Fruit fly (Drosophila melanogaster) whole organism, embryonic: ENCODE data around the gene Tre1.

Source experiments
- ATbp ChIP-seq: fragments of 200-800 bp; sonication (Bioruptor generic); optimal IDR thresholded peaks from 2 replicates; lab custom pipeline; 2017; ENCODE audit warnings: missing biosample characterization, mild to moderate bottlenecking, missing genetic modification characterization, missing genetic modification reagents
- Antp ChIP-seq: fragments of 200-800 bp; sonication (Bioruptor generic); optimal IDR thresholded peaks from 3 replicates; lab custom pipeline; 2016; ENCODE audit warnings: missing biosample characterization, missing genetic modification characterization
- CG11085 ChIP-seq: fragments of 200-800 bp; sonication (Bioruptor generic); IDR thresholded peaks from 2 replicates; pipeline ENCODE4 v1.3.6; 2022; ENCODE audit warnings: missing biosample characterization, missing genetic modification characterization
- CG11456 ChIP-seq: fragments of 200-800 bp; sonication (Bioruptor generic); IDR thresholded peaks from 3 replicates; pipeline ENCODE4 v1.3.6; 2022; ENCODE audit warnings: missing biosample characterization, missing genetic modification characterization
- CG1832 ChIP-seq: fragments of 200-800 bp; sonication (Bioruptor generic); optimal IDR thresholded peaks from 2 replicates; lab custom pipeline; 2017; ENCODE audit warnings: missing biosample characterization, mild to moderate bottlenecking, missing genetic modification characterization, inconsistent platforms
- CG4282 ChIP-seq: fragments of 200-800 bp; sonication (Bioruptor generic); optimal IDR thresholded peaks from 2 replicates; lab custom pipeline; 2016; ENCODE audit warnings: missing biosample characterization, missing genetic modification characterization
- CG4730 ChIP-seq: fragments of 200-800 bp; sonication (Bioruptor generic); IDR thresholded peaks from 2 replicates; pipeline ENCODE4 v1.3.6; 2022; ENCODE audit warnings: missing biosample characterization, missing genetic modification characterization
- CG5245 ChIP-seq: fragments of 200-800 bp; sonication (Bioruptor generic); optimal IDR thresholded peaks from 3 replicates; lab custom pipeline; 2016; ENCODE audit warnings: missing biosample characterization, missing genetic modification characterization
- CG6813 ChIP-seq: fragments of 200-800 bp; sonication (Bioruptor generic); optimal IDR thresholded peaks from 2 replicates; lab custom pipeline; 2017; ENCODE audit warnings: missing biosample characterization, missing genetic modification characterization, mild to moderate bottlenecking, moderate library complexity, missing genetic modification reagents
- CG7556 ChIP-seq: fragments of 200-800 bp; sonication (Bioruptor generic); optimal IDR thresholded peaks from 2 replicates; lab custom pipeline; 2017; ENCODE audit warnings: missing biosample characterization, mild to moderate bottlenecking, missing genetic modification characterization
- CG7987 ChIP-seq: fragments of 200-800 bp; sonication (Bioruptor generic); optimal IDR thresholded peaks from 2 replicates; lab custom pipeline; 2018; ENCODE audit warnings: missing biosample characterization, mild to moderate bottlenecking, missing genetic modification characterization, moderate library complexity
- CG8359 ChIP-seq: fragments of 200-800 bp; sonication (Bioruptor generic); optimal IDR thresholded peaks from 2 replicates; lab custom pipeline; 2017; ENCODE audit warnings: missing biosample characterization, mild to moderate bottlenecking, missing genetic modification characterization, borderline replicate concordance
- CG8388 ChIP-seq: fragments of 200-800 bp; sonication (Bioruptor generic); optimal IDR thresholded peaks from 2 replicates; lab custom pipeline; 2019; ENCODE audit warnings: missing biosample characterization, mild to moderate bottlenecking, missing genetic modification characterization, moderate library complexity
- CG9876 ChIP-seq: fragments of 200-800 bp; sonication (Bioruptor generic); optimal IDR thresholded peaks from 2 replicates; lab custom pipeline; 2016; ENCODE audit warnings: missing biosample characterization, missing genetic modification characterization
- Chrac-16 ChIP-seq: fragments of 200-800 bp; sonication (Bioruptor generic); optimal IDR thresholded peaks from 3 replicates; lab custom pipeline; 2016; ENCODE audit warnings: missing biosample characterization, missing genetic modification characterization
- CrebB ChIP-seq: fragments of 200-800 bp; sonication (Bioruptor generic); optimal IDR thresholded peaks from 3 replicates; lab custom pipeline; 2018; ENCODE audit warnings: missing biosample characterization, mild to moderate bottlenecking, missing genetic modification characterization
- D ChIP-seq, 2 experiments: fragments of 200-800 bp in 1 of 2; fragments of >200 bp in 1 of 2; sonication (Bioruptor generic) in 1 of 2; optimal IDR thresholded peaks; 2 replicates in 1 of 2; 3 replicates in 1 of 2; lab custom pipeline; 2017; ENCODE audit warnings: mild to moderate bottlenecking in 1 of 2, missing biosample characterization in 1 of 2, missing genetic modification characterization in 1 of 2, missing genetic modification reagents in 1 of 2
- Dfd ChIP-seq, 2 experiments: fragments of >200 bp; optimal IDR thresholded peaks; 2 replicates each; lab custom pipeline; 2017; ENCODE audit warnings: missing biosample characterization in 2 of 2, missing genetic modification characterization in 2 of 2
- HmgD ChIP-seq: fragments of 200-800 bp; sonication (Bioruptor generic); optimal IDR thresholded peaks from 3 replicates; lab custom pipeline; 2016; ENCODE audit warnings: missing biosample characterization, missing genetic modification characterization
- Hr39 ChIP-seq: fragments of >200 bp; optimal IDR thresholded peaks from 2 replicates; lab custom pipeline; 2017
- Hr51 ChIP-seq, 2 experiments: fragments of 200-800 bp; sonication (Bioruptor generic); optimal IDR thresholded peaks; 2 replicates in 1 of 2; 3 replicates in 1 of 2; lab custom pipeline; 2016 to 2018; ENCODE audit warnings: missing biosample characterization in 2 of 2, missing genetic modification characterization in 2 of 2, mild to moderate bottlenecking in 1 of 2, moderate library complexity in 1 of 2
- Kr ChIP-seq: fragments of 200-800 bp; sonication (Bioruptor generic); optimal IDR thresholded peaks from 2 replicates; lab custom pipeline; 2017; ENCODE audit warnings: missing biosample characterization, mild to moderate bottlenecking, missing genetic modification characterization
- Meics ChIP-seq: fragments of 200-800 bp; sonication (Bioruptor generic); optimal IDR thresholded peaks from 2 replicates; lab custom pipeline; 2017; ENCODE audit warnings: missing biosample characterization, mild to moderate bottlenecking, missing genetic modification characterization
- Mrtf ChIP-seq: fragments of 200-800 bp; sonication (Bioruptor generic); IDR thresholded peaks from 3 replicates; pipeline ENCODE4 v1.3.6; 2022; ENCODE audit warnings: missing biosample characterization, missing genetic modification characterization
- NfI ChIP-seq: fragments of 200-800 bp; sonication (Bioruptor generic); optimal IDR thresholded peaks from 3 replicates; lab custom pipeline; 2018; ENCODE audit warnings: missing biosample characterization, mild to moderate bottlenecking, missing genetic modification characterization, moderate library complexity
- Optix ChIP-seq: fragments of 200-800 bp; sonication (Bioruptor generic); IDR thresholded peaks from 3 replicates; pipeline ENCODE4 v1.3.6; 2022; ENCODE audit warnings: missing biosample characterization, missing genetic modification characterization
- ap ChIP-seq: fragments of 200-800 bp; sonication (Bioruptor generic); IDR thresholded peaks from 2 replicates; pipeline ENCODE4 v1.3.6; 2022; ENCODE audit warnings: missing biosample characterization, missing genetic modification characterization
- ase ChIP-seq: fragments of 200-800 bp; sonication (Bioruptor generic); IDR thresholded peaks from 3 replicates; pipeline ENCODE4 v1.3.6; 2022; ENCODE audit warnings: missing biosample characterization, missing genetic modification characterization
- bbx ChIP-seq: fragments of 200-800 bp; sonication (Bioruptor generic); IDR thresholded peaks from 2 replicates; pipeline ENCODE4 v1.3.6; 2022; ENCODE audit warnings: missing biosample characterization, missing genetic modification characterization; ENCODE audit not compliant: partially characterized antibody
- bigmax ChIP-seq: fragments of 200-800 bp; sonication (Bioruptor generic); optimal IDR thresholded peaks from 2 replicates; lab custom pipeline; 2018; ENCODE audit warnings: missing biosample characterization, mild to moderate bottlenecking, missing genetic modification characterization
- corto ChIP-seq: fragments of 200-800 bp; sonication (Bioruptor generic); optimal IDR thresholded peaks from 2 replicates; lab custom pipeline; 2016; ENCODE audit warnings: missing biosample characterization, mild to moderate bottlenecking, missing genetic modification characterization, moderate library complexity
- croc ChIP-seq: fragments of 200-800 bp; sonication (Bioruptor generic); conservative IDR thresholded peaks from 3 replicates; pipeline ENCODE4 v1.3.6; 2022; ENCODE audit warnings: missing biosample characterization, missing genetic modification characterization
- dysf ChIP-seq: fragments of 200-800 bp; sonication (Bioruptor generic); IDR thresholded peaks from 3 replicates; pipeline ENCODE4 v1.3.6; 2022; ENCODE audit warnings: missing biosample characterization, missing genetic modification characterization
- ems ChIP-seq: fragments of 200-800 bp; sonication (Bioruptor generic); optimal IDR thresholded peaks from 3 replicates; lab custom pipeline; 2016; ENCODE audit warnings: missing biosample characterization, missing genetic modification characterization
- gcm2 ChIP-seq: fragments of 200-800 bp; sonication (Bioruptor generic); optimal IDR thresholded peaks from 2 replicates; lab custom pipeline; 2016; ENCODE audit warnings: missing biosample characterization, missing genetic modification characterization
- gsb-n ChIP-seq: fragments of 200-800 bp; sonication (Bioruptor generic); optimal IDR thresholded peaks from 3 replicates; lab custom pipeline; 2018; ENCODE audit warnings: missing biosample characterization, mild to moderate bottlenecking, missing genetic modification characterization
- jigr1 ChIP-seq: fragments of 200-800 bp; sonication (Bioruptor generic); IDR thresholded peaks from 3 replicates; pipeline ENCODE4 v1.3.6; 2022; ENCODE audit warnings: missing biosample characterization, missing genetic modification characterization
- nerfin-2 ChIP-seq: fragments of 200-800 bp; sonication (Bioruptor generic); IDR thresholded peaks from 2 replicates; pipeline ENCODE4 v1.3.6; 2022; ENCODE audit warnings: missing biosample characterization, missing genetic modification characterization; ENCODE audit not compliant: partially characterized antibody
- nmo ChIP-seq: fragments of 200-800 bp; sonication (Bioruptor generic); optimal IDR thresholded peaks from 2 replicates; lab custom pipeline; 2018; ENCODE audit warnings: missing biosample characterization, mild to moderate bottlenecking, missing genetic modification characterization, moderate library complexity
- onecut ChIP-seq: fragments of 200-800 bp; sonication (Bioruptor generic); IDR thresholded peaks from 2 replicates; pipeline ENCODE4 v1.3.6; 2022; ENCODE audit warnings: missing biosample characterization, missing genetic modification characterization
- peb ChIP-seq: fragments of 200-800 bp; sonication (Bioruptor generic); IDR thresholded peaks from 2 replicates; pipeline ENCODE4 v1.3.6; 2022; ENCODE audit warnings: missing biosample characterization, missing genetic modification characterization
- phol ChIP-seq: fragments of 200-800 bp; sonication (Bioruptor generic); optimal IDR thresholded peaks from 3 replicates; lab custom pipeline; 2018; ENCODE audit warnings: missing biosample characterization, mild to moderate bottlenecking, missing genetic modification characterization, moderate library complexity
- repo ChIP-seq: fragments of 200-800 bp; sonication (Bioruptor generic); optimal IDR thresholded peaks from 2 replicates; lab custom pipeline; 2016; ENCODE audit warnings: missing biosample characterization, missing genetic modification characterization
- sd ChIP-seq: fragments of 200-800 bp; sonication (Bioruptor generic); optimal IDR thresholded peaks from 3 replicates; lab custom pipeline; 2018; ENCODE audit warnings: missing biosample characterization, mild to moderate bottlenecking, missing genetic modification characterization, moderate library complexity
- sima ChIP-seq: fragments of 200-800 bp; sonication (Bioruptor generic); optimal IDR thresholded peaks from 2 replicates; lab custom pipeline; 2016; ENCODE audit warnings: missing biosample characterization, missing genetic modification characterization
- slou ChIP-seq: fragments of 200-800 bp; sonication (Bioruptor generic); optimal IDR thresholded peaks from 3 replicates; lab custom pipeline; 2016; ENCODE audit warnings: missing biosample characterization, missing genetic modification characterization
- sr ChIP-seq: fragments of 200-800 bp; sonication (Bioruptor generic); IDR thresholded peaks from 3 replicates; pipeline ENCODE4 v1.3.6; 2022; ENCODE audit warnings: missing biosample characterization, missing genetic modification characterization
- zen ChIP-seq: fragments of 200-800 bp; sonication (Bioruptor generic); optimal IDR thresholded peaks from 3 replicates; lab custom pipeline; 2018; ENCODE audit warnings: missing biosample characterization, mild to moderate bottlenecking, missing genetic modification characterization, moderate library complexity

Gene Tre1

DNA sequence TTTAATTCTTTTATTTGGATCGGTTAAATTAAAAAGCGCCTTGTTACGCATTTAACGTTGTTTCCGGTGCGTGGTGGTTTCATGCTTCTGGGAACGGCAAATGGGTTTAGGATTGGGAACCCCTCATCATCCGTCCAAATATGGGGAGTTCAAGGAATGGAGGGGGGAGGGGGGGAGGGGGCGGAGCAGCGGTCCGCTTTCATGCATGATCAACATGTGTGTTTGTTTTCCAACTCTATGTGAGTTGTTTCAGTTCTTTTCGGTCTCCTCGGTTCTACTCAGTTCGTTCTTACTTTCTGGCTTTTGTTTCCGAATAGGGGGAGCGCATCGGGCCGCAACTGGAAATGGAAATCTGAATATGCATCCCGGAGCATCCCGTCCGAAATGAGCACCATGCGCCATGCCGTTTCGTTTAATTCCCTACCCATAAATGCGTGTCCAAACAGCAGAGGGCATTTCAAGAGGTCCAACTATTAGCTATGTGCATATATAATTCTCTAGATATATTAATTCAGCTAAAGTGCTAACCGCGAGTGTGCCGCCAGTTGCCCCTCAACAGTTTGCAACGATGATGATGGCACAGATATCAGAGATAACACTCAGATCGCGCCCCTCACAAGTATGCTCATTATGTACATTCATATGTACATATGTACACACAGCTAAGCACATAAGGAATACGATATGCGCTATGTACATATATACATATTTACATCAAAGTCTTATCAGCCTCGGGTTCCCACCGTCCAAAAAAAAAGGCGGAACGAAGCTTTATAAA is 2.2 kb downstream of the Tre1 start (continued):
- TF ChIP-seq jigr1 (GFP tag; lab: Robert Waterston, UW) (no peak), CG7987 (GFP tag; lab: Kevin White, UChicago) (peak; percentile 99), bbx (GFP tag; lab: Robert Waterston, UW) (no peak), sr (peak; percentile 83), Kr (peak; percentile 92), CG4282 (GFP tag; lab: Kevin White, UChicago) (peak; percentile 76), dysf (GFP tag; lab: Robert Waterston, UW) (peak; percentile 83; the same call in 2 of the 3 replicates), slou (peak; percentile 72), gcm2 (GFP tag; lab: Kevin White, UChicago) (peak; percentile 74), CG8388 (GFP tag; lab: Kevin White, UChicago) (peak; percentile 76), Dfd (GFP tag; optimal IDR thresholded peaks at IDR 0.05; lab: Kevin White, UChicago) (no peak), ATbp (peak; percentile 99), phol (tag; lab: Kevin White, UChicago) (peak; percentile 30), Mrtf (GFP tag; lab: Robert Waterston, UW) (peak; percentile 72; the same call in 2 of the 3 replicates), CrebB (tag; lab: Kevin White, UChicago) (peak; percentile 95), Optix (GFP tag; lab: Robert Waterston, UW) (peak; percentile 71; the same call in 1 of the 3 replicates), repo (peak; percentile 87), CG11085 (GFP tag; lab: Robert Waterston, UW) (peak; percentile 69; the same call in 1 of the 2 replicates), Antp (GFP tag; lab: Kevin White, UChicago) (peak; percentile 71), croc (GFP tag; lab: Robert Waterston, UW) (peak; percentile 65; the same call in 2 of the 3 replicates), CG1832 (GFP tag; lab: Kevin White, UChicago) (no peak), Chrac-16 (GFP tag; lab: Kevin White, UChicago) (peak; percentile 43), bigmax (GFP tag; lab: Kevin White, UChicago) (peak; percentile 73), Hr51 (GFP tag; optimal IDR thresholded peaks at IDR 0.05; lab: Kevin White, UChicago) (peak; percentile 72 to 89), NfI (peak; percentile 82), ap (GFP tag; lab: Robert Waterston, UW) (peak; percentile 54), Hr39 (no peak), CG5245 (GFP tag; lab: Kevin White, UChicago) (peak; percentile 85), nerfin-2 (GFP tag; lab: Robert Waterston, UW) (no peak), CG6813 (GFP tag; lab: Kevin White, UChicago) (peak; percentile 99), peb (GFP tag; lab: Robert Waterston, UW) (peak; percentile 69), HmgD (peak; percentile 62), sd (tag; lab: Kevin White, UChicago) (peak; percentile 90), ems (peak; percentile 90), CG7556 (GFP tag; lab: Kevin White, UChicago) (peak; percentile 92), corto (GFP tag; lab: Kevin White, UChicago) (no peak), CG9876 (peak; percentile 57), gsb-n (tag; lab: Kevin White, UChicago) (peak; percentile 93), ase (peak; percentile 71; the same call in 2 of the 3 replicates), D (optimal IDR thresholded peaks at IDR 0.05; lab: Kevin White, UChicago) (no peak), D (GFP tag; optimal IDR thresholded peaks at IDR 0.05; lab: Kevin White, UChicago) (peak; percentile 94), CG8359 (GFP tag; lab: Kevin White, UChicago) (peak; percentile 85), CG4730 (peak; percentile 70), nmo (peak; percentile 72), CG11456 (GFP tag; lab: Robert Waterston, UW) (peak; percentile 91), sima (GFP tag; lab: Kevin White, UChicago) (peak; percentile 83), zen (tag; lab: Kevin White, UChicago) (peak; percentile 82), onecut (GFP tag; lab: Robert Waterston, UW) (peak; percentile 93), Meics (GFP tag; lab: Kevin White, UChicago) (peak; percentile 92)
